Fruit fly (Drosophila melanogaster) whole organism: Measurements from ENCODE around the gene CG31548.

Source experiments
- CG8478 ChIP-seq: fragments of >200 bp; optimal IDR thresholded peaks from 2 replicates; lab custom pipeline; 2018; ENCODE audit warnings: inconsistent platforms
- Dll ChIP-seq: fragments of >200 bp; optimal IDR thresholded peaks from 2 replicates; lab custom pipeline; 2017
- EcR ChIP-seq, 2 experiments: fragments of >200 bp; optimal IDR thresholded peaks; 2 replicates each; lab custom pipeline; 2017; ENCODE audit warnings: missing biosample characterization in 2 of 2, missing genetic modification characterization in 2 of 2, missing genetic modification reagents in 2 of 2
- pan ChIP-seq: fragments of >200 bp; optimal IDR thresholded peaks from 2 replicates; lab custom pipeline; 2017
- psq ChIP-seq: fragments of >200 bp; optimal IDR thresholded peaks from 2 replicates; lab custom pipeline; 2017
- usp ChIP-seq: fragments of >200 bp; optimal IDR thresholded peaks from 2 replicates; lab custom pipeline; 2017; ENCODE audit warnings: missing biosample characterization, missing genetic modification characterization, mixed read lengths

Gene CG31548

DNA sequence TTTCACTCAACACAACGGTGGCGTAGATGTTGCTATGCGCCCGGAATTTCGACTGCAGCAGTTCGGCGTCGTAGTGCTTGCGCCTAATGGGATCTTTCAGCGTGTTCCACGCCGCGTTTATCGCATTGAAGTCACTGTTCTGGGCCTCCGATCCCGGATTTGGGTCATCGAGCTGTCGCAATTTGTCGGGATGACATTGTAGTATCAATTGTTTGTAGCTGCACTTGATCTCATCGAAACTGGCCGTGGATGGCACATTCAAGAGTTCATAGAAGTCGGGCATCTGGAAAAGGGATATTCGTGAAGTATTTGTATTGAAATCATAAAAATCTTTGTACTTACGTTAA lies 14.3 kb downstream of the CG31548 start:
- TF ChIP-seq usp (GFP tag; lab: Kevin White, UChicago) = no peak
- TF ChIP-seq psq (lab: Kevin White, UChicago) = no peak
- TF ChIP-seq EcR (GFP tag; optimal IDR thresholded peaks at IDR 0.05; lab: Kevin White, UChicago) = no peak
- no peak for TF ChIP-seq pan (lab: Kevin White, UChicago)
- no peak for TF ChIP-seq CG8478 (lab: Kevin White, UChicago)
- TF ChIP-seq Dll (lab: Kevin White, UChicago) = no peak

DNA sequence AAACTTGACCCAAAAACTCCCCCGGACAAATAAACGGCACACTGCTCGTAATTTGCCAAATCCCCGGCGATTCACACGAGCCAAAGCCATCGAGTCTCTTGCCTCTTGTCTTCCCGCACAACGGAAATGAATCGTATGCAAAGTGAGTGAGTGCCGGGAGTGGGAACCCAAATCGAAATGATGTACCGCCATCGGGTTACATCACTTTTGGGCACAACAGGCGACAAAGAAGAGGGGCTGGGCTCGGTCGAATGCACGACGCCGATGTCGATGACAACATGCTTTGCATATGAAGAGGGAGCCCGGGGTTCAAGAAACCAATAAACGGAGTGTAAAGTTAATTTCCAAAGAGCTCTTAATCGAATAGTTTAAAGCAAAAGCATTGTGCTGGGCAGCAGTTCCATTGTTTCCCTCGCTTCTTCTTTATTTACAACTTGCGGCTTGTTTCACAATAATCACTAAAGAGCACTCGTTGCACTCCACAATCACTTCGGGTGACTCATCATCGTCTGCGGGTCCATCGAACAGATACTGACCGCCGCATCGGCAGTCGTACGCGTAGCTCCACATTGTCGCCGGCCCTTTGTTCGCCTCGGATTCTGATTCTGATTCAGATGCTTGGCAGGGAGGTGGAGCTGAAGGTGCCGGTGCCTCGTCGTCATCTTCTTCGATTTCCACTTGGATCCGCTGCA lies 14.8 kb downstream of the CG31548 start:
- no peak for TF ChIP-seq pan (lab: Kevin White, UChicago)
- no peak for TF ChIP-seq EcR (GFP tag; optimal IDR thresholded peaks at IDR 0.05; lab: Kevin White, UChicago)
- no peak for TF ChIP-seq usp (GFP tag; lab: Kevin White, UChicago)
- TF ChIP-seq Dll (lab: Kevin White, UChicago) = no peak
- no peak for TF ChIP-seq psq (lab: Kevin White, UChicago)
- no peak for TF ChIP-seq CG8478 (lab: Kevin White, UChicago)

DNA sequence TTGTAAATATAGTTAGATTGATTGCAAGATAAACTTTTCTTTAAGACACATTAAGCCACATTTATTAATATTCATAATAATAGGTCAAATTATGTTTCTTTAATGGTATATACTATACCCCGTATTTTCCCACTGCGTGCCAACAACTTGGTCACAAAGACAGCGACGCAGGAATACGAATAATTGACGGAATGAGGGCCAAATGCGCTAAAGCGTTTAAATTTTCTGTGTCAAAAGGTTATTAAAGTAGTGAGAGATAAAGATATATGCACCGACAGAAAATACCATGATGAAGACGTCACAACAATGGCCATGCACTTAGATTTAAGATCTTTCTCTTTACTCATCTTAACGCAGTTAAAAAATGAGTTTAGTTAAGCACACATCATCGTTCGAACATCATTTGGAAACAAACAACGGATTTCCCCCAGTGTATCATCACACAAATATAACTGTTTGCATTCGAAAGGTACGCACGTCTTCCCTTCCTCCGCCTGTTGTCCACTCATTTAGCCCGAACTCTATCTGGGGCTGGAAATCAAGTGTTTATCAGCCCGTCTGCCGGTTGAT lies 16.2 kb downstream of the CG31548 start:
- no peak for TF ChIP-seq Dll (lab: Kevin White, UChicago)
- TF ChIP-seq pan (lab: Kevin White, UChicago) = no peak
- no peak for TF ChIP-seq usp (GFP tag; lab: Kevin White, UChicago)
- TF ChIP-seq psq (lab: Kevin White, UChicago) = no peak
- no peak for TF ChIP-seq EcR (GFP tag; optimal IDR thresholded peaks at IDR 0.05; lab: Kevin White, UChicago)
- no peak for TF ChIP-seq CG8478 (lab: Kevin White, UChicago)

DNA sequence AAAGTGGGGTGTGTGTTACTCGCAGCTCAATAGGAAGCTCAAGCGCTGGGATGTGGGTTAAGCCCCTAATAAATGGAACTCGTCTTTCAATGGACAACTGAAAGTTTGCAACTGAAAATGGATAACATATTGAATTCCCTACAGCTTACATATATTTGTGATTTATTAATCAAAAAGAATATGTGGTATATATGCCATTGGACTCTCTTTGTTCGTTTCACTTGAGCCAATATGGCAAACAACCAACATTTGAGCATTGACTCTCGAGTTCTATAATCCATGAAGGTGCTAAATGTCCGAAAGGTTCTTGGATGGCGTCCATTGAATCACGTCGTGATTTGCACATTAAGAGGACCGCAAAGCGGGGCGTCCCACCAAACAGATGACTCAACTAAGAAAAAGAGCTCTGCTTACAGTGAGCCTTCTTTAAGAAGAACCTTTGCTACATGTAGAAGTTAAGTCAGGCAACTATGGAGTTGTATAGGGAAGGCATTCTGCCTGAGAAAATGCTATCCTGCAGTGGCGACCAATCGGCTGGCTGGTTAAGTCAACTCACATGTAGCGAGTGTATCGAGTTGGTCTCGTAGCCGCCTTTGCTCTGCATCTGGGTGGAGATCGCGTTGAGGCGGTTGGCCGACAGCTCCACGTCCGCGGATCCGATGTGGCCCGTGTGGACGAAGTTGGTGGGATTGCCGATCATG lies 18.6 kb downstream of the CG31548 start:
- TF ChIP-seq pan (lab: Kevin White, UChicago) = no peak
- TF ChIP-seq EcR (GFP tag; optimal IDR thresholded peaks at IDR 0.05; lab: Kevin White, UChicago) = no peak
- TF ChIP-seq usp (GFP tag; lab: Kevin White, UChicago) = no peak
- TF ChIP-seq CG8478 (lab: Kevin White, UChicago) = no peak
- TF ChIP-seq Dll (lab: Kevin White, UChicago) = no peak
- no peak for TF ChIP-seq psq (lab: Kevin White, UChicago)

DNA sequence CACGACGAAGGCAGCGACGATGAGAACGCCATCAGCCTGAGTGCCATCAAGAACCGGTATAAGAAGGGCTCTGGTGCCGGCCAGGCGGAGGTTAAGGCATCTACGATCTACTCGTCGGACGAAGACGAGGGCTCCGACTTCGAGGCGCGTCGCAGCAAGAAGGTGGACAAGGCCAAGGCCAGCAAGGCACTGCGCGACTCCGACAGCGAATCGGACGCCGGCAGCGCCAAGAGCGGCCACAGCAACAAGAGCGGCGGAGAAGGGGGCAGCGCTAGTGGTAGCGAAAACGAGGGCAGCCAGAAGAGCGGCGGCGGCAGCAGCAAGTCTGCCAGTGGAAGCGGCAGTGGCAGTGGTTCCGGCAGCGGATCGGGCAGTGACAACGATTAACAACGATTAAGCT lies 21.2 kb downstream of the CG31548 start:
- no peak for TF ChIP-seq usp (GFP tag; lab: Kevin White, UChicago)
- no peak for TF ChIP-seq pan (lab: Kevin White, UChicago)
- TF ChIP-seq CG8478 (lab: Kevin White, UChicago) = no peak
- no peak for TF ChIP-seq Dll (lab: Kevin White, UChicago)
- no peak for TF ChIP-seq psq (lab: Kevin White, UChicago)
- TF ChIP-seq EcR (GFP tag; optimal IDR thresholded peaks at IDR 0.05; lab: Kevin White, UChicago) = no peak

DNA sequence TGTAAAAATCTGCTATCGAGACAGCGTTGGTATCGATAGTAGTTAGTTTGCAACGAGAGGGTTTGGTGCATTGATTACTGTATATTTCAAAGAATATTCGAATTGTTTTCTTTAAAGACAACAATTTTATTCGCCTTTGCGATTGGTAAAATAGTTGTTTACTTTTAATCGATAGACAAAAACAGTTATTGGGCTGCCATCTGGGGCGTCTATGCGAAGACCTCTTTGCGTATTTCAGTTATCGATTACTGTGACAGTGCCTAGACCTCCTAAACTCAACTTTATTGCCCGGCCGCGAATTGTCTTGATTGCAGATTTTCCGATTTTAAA lies 23.6 kb downstream of the CG31548 start, which contains the start of gene Atu:
Gene Atu, plus strand, starts transcription at position 245 of the 330 bp plus-strand sequence.
- TF ChIP-seq EcR (GFP tag; optimal IDR thresholded peaks at IDR 0.05; lab: Kevin White, UChicago) (no peak), CG8478 (lab: Kevin White, UChicago) (no peak), usp (GFP tag; lab: Kevin White, UChicago) (no peak), psq (lab: Kevin White, UChicago) (no peak), pan (lab: Kevin White, UChicago) (no peak)

DNA sequence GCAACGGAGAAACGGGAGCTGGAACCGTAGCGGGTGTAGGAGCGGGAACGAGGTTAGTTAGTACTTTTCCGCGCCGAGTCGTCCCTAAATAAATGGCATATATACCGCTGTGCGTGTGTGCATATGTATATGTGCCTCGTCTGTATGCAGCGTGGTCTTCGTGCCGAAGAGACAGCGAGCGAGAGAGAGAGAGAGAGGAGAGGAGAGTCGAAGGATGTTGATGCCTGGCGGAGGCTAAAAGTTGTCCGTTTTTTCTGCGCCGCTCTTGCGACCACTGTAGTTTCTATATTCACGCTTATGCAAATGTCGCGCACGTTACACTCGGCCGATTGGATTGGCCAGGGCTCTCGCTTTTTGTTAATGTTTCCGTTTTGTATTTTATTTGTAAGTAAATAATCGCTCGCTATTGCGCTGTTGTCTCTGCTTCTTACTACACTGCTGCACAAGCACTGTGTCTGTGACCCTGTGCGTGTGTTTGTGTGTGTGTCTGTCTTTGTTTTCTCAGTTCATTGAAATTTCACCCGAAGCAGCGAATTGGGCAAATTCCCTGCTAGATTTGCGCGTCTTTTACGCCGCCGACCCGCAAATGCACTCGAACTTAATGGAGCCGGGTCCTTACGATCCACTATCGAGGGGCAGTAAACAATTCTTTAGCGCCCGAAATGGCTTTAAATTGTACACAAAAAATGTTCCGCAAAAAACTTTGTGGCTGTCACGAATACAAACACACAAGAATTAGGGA lies 24.1 kb downstream of the CG31548 start, which contains the start of gene Rga:
Gene Rga, minus strand, starts transcription at position 741 of the 742 bp plus-strand sequence.
- no peak for TF ChIP-seq EcR (GFP tag; optimal IDR thresholded peaks at IDR 0.05; lab: Kevin White, UChicago)
- peak; percentile 11 for TF ChIP-seq Dll (lab: Kevin White, UChicago)
- TF ChIP-seq pan (lab: Kevin White, UChicago) = no peak
- TF ChIP-seq CG8478 (lab: Kevin White, UChicago) = no peak
- no peak for TF ChIP-seq usp (GFP tag; lab: Kevin White, UChicago)

DNA sequence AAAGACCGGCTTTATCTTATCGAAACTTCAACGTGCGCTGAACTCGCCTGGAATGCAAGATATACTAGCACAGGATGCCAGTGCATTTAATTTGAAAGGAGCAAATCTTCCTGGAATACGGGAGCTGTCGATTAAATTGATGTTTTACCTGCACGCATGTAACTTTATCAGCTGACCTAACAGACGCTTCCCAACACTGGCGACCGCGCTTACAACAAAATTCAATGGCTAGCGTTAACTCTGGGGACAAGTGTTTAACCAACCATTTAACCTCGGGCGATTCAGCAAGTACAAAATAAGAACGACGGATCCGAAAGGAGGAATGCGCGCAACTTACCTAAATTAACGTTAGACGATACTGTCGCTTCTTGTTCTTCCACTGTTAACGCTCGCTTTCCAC lies 24.9 kb downstream of the CG31548 start:
- TF ChIP-seq usp (GFP tag; lab: Kevin White, UChicago) = no peak
- no peak for TF ChIP-seq CG8478 (lab: Kevin White, UChicago)
- no peak for TF ChIP-seq pan (lab: Kevin White, UChicago)
- no peak for TF ChIP-seq EcR (GFP tag; optimal IDR thresholded peaks at IDR 0.05; lab: Kevin White, UChicago)
- no peak for TF ChIP-seq Dll (lab: Kevin White, UChicago)
- no peak for TF ChIP-seq psq (lab: Kevin White, UChicago)

DNA sequence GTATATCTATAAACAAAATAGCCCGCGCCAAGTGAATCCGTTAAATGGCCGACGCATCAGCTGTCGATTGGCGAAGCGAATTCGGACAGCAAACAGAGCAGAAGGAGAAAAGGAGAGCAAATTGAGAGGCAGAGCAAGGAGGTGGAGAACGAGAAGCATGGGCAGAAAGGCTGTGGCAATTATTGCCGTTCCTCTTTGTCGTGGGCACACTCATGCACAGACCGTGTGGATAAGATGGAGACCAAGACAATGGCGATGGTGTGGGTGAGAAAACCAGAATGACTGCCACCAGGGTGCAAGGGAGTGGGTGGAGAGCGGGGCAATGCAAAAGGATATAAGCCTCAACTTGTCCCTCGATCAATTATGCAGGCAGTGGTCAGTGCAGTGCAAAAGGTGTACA lies 25.5 kb downstream of the CG31548 start:
- TF ChIP-seq usp (GFP tag; lab: Kevin White, UChicago) (no peak), EcR (GFP tag; optimal IDR thresholded peaks at IDR 0.05; lab: Kevin White, UChicago) (no peak), psq (lab: Kevin White, UChicago) (no peak), Dll (lab: Kevin White, UChicago) (no peak), pan (lab: Kevin White, UChicago) (no peak), CG8478 (lab: Kevin White, UChicago) (no peak)

DNA sequence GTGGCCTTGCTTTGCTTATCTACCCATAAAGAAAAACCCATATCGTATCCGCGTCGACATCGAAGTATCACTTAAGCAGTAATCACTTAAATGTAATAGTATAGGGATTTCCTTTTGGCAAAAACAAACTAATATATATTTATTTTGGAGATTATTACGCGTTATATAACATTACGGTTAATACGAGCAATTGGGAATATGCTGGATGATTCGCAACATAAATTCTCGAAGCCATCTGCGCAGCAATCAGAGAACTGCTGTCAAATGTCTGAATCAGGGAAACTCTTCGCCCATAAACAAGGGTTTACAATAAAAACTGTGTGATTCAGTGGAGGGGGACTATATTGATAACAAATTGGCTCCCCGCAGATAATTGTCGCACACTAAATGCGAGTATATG lies 26.0 kb downstream of the CG31548 start:
- no peak for TF ChIP-seq psq (lab: Kevin White, UChicago)
- TF ChIP-seq EcR (GFP tag; optimal IDR thresholded peaks at IDR 0.05; lab: Kevin White, UChicago) = no peak
- no peak for TF ChIP-seq CG8478 (lab: Kevin White, UChicago)
- TF ChIP-seq Dll (lab: Kevin White, UChicago) = no peak
- TF ChIP-seq usp (GFP tag; lab: Kevin White, UChicago) = no peak
- TF ChIP-seq pan (lab: Kevin White, UChicago) = no peak
